Fruit fly (Drosophila melanogaster) whole organism, embryonic: ENCODE data around the gene kat80.

Experiments used
- Abd-B ChIP-seq: fragments of 200-800 bp; sonication (Bioruptor generic); optimal IDR thresholded peaks from 2 replicates; lab custom pipeline; 2018; ENCODE audit warnings: missing biosample characterization, mild to moderate bottlenecking, missing genetic modification characterization, moderate library complexity
- Atf-2 ChIP-seq: fragments of 200-800 bp; sonication (Bioruptor generic); optimal IDR thresholded peaks from 2 replicates; lab custom pipeline; 2016; ENCODE audit warnings: missing biosample characterization, missing genetic modification characterization
- Atf3 ChIP-seq: fragments of 200-800 bp; sonication (Bioruptor generic); optimal IDR thresholded peaks from 3 replicates; lab custom pipeline; 2016; ENCODE audit warnings: missing biosample characterization, missing genetic modification characterization
- BtbVII ChIP-seq: fragments of 200-800 bp; sonication (Bioruptor generic); optimal IDR thresholded peaks from 3 replicates; lab custom pipeline; 2017; ENCODE audit warnings: missing biosample characterization, mild to moderate bottlenecking, missing genetic modification characterization
- CG10366 ChIP-seq: fragments of 200-800 bp; sonication (Bioruptor generic); IDR thresholded peaks from 2 replicates; pipeline ENCODE4 v1.3.6; 2022; ENCODE audit warnings: missing biosample characterization, missing genetic modification characterization
- CG12744 ChIP-seq: fragments of 200-800 bp; sonication (Bioruptor generic); optimal IDR thresholded peaks from 2 replicates; lab custom pipeline; 2016; ENCODE audit warnings: missing biosample characterization, missing genetic modification characterization
- CG13424 ChIP-seq: fragments of 200-800 bp; sonication (Bioruptor generic); optimal IDR thresholded peaks from 2 replicates; lab custom pipeline; 2019; ENCODE audit warnings: missing biosample characterization, mild to moderate bottlenecking, missing genetic modification characterization, moderate library complexity
- CG14965 ChIP-seq: fragments of 200-800 bp; sonication (Bioruptor generic); optimal IDR thresholded peaks from 2 replicates; lab custom pipeline; 2016; ENCODE audit warnings: missing biosample characterization, missing genetic modification characterization, borderline replicate concordance
- CG1603 ChIP-seq: fragments of 200-800 bp; sonication (Bioruptor generic); optimal IDR thresholded peaks from 2 replicates; lab custom pipeline; 2019; ENCODE audit warnings: missing biosample characterization, mild to moderate bottlenecking, missing genetic modification characterization, moderate library complexity
- CG17912 ChIP-seq: fragments of 200-800 bp; sonication (Bioruptor generic); optimal IDR thresholded peaks from 2 replicates; lab custom pipeline; 2018; ENCODE audit warnings: missing biosample characterization, mild to moderate bottlenecking, missing genetic modification characterization
- CG2129 ChIP-seq: fragments of 200-800 bp; sonication (Bioruptor generic); IDR thresholded peaks from 2 replicates; pipeline ENCODE4 v1.3.6; 2022; ENCODE audit warnings: missing biosample characterization, missing genetic modification characterization; ENCODE audit not compliant: partially characterized antibody
- CG2889 ChIP-seq: fragments of 200-800 bp; sonication (Bioruptor generic); IDR thresholded peaks from 3 replicates; pipeline ENCODE4 v1.3.6; 2022; ENCODE audit warnings: missing biosample characterization, missing genetic modification characterization
- CG30403 ChIP-seq: fragments of 200-800 bp; sonication (Bioruptor generic); optimal IDR thresholded peaks from 3 replicates; lab custom pipeline; 2016; ENCODE audit warnings: missing biosample characterization, missing genetic modification characterization
- CG3847 ChIP-seq: fragments of 200-800 bp; sonication (Bioruptor generic); IDR thresholded peaks from 2 replicates; pipeline ENCODE4 v1.3.6; 2022; ENCODE audit warnings: missing biosample characterization, missing genetic modification characterization
- CG4404 ChIP-seq: fragments of 200-800 bp; sonication (Bioruptor generic); IDR thresholded peaks from 2 replicates; pipeline ENCODE4 v1.3.6; 2022; ENCODE audit warnings: missing biosample characterization, missing genetic modification characterization
- CG4854 ChIP-seq: fragments of 200-800 bp; sonication (Bioruptor generic); optimal IDR thresholded peaks from 2 replicates; lab custom pipeline; 2016; ENCODE audit warnings: missing biosample characterization, missing genetic modification characterization, inconsistent platforms
- CG6654 ChIP-seq: fragments of 200-800 bp; sonication (Bioruptor generic); optimal IDR thresholded peaks from 2 replicates; lab custom pipeline; 2017; ENCODE audit warnings: missing biosample characterization, mild to moderate bottlenecking, missing genetic modification characterization
- CG7839 ChIP-seq: fragments of 200-800 bp; sonication (Bioruptor generic); optimal IDR thresholded peaks from 3 replicates; lab custom pipeline; 2018; ENCODE audit warnings: missing biosample characterization, mild to moderate bottlenecking, missing genetic modification characterization, moderate library complexity
- D19A ChIP-seq: fragments of 200-800 bp; optimal IDR thresholded peaks from 3 replicates; lab custom pipeline; 2019; ENCODE audit warnings: missing biosample characterization, mild to moderate bottlenecking, missing genetic modification characterization, moderate library complexity
- Dref ChIP-seq: fragments of 200-800 bp; sonication (Bioruptor generic); IDR thresholded peaks from 2 replicates; pipeline ENCODE4 v1.3.6; 2022; ENCODE audit warnings: missing biosample characterization, missing genetic modification characterization
- E2f2 ChIP-seq: fragments of 200-800 bp; sonication (Bioruptor generic); IDR thresholded peaks from 2 replicates; pipeline ENCODE4 v1.3.6; 2022; ENCODE audit warnings: missing biosample characterization, missing genetic modification characterization
- Hmr ChIP-seq: fragments of 200-800 bp; sonication (Bioruptor generic); optimal IDR thresholded peaks from 3 replicates; lab custom pipeline; 2017; ENCODE audit warnings: mild to moderate bottlenecking, missing biosample characterization, missing genetic modification reagents, missing genetic modification characterization
- Hr78 ChIP-seq, 2 experiments: fragments of 200-800 bp in 1 of 2; fragments of >200 bp in 1 of 2; sonication (Bioruptor generic) in 1 of 2; optimal IDR thresholded peaks; 2 replicates each; lab custom pipeline; 2017 to 2019; ENCODE audit warnings: missing biosample characterization in 2 of 2, missing genetic modification characterization in 2 of 2, mild to moderate bottlenecking in 1 of 2, moderate library complexity in 1 of 2
- MESR4 ChIP-seq: fragments of 200-800 bp; sonication (Bioruptor generic); optimal IDR thresholded peaks from 2 replicates; lab custom pipeline; 2018; ENCODE audit warnings: missing biosample characterization, mild to moderate bottlenecking, missing genetic modification characterization, moderate library complexity
- Mrtf ChIP-seq: fragments of 200-800 bp; sonication (Bioruptor generic); IDR thresholded peaks from 3 replicates; pipeline ENCODE4 v1.3.6; 2022; ENCODE audit warnings: missing biosample characterization, missing genetic modification characterization
- NC2β ChIP-seq: fragments of 200-800 bp; sonication (Bioruptor generic); optimal IDR thresholded peaks from 2 replicates; lab custom pipeline; 2016; ENCODE audit warnings: missing biosample characterization, missing genetic modification characterization
- Ptx1 ChIP-seq: fragments of 200-800 bp; sonication (Bioruptor generic); IDR thresholded peaks from 2 replicates; pipeline ENCODE4 v1.3.6; 2022; ENCODE audit warnings: missing biosample characterization, missing genetic modification characterization
- Rfx ChIP-seq: fragments of 200-800 bp; sonication (Bioruptor generic); IDR thresholded peaks from 2 replicates; pipeline ENCODE4 v1.3.6; 2022; ENCODE audit warnings: missing biosample characterization, missing genetic modification characterization
- Tbp ChIP-seq: fragments of >200 bp; optimal IDR thresholded peaks from 2 replicates; lab custom pipeline; 2018; ENCODE audit warnings: missing biosample characterization, missing genetic modification characterization
- al ChIP-seq: fragments of 200-800 bp; sonication (Bioruptor generic); IDR thresholded peaks from 2 replicates; pipeline ENCODE4 v1.3.6; 2022; ENCODE audit warnings: missing biosample characterization, missing genetic modification characterization
- ara ChIP-seq: fragments of 200-800 bp; sonication (Bioruptor generic); IDR thresholded peaks from 2 replicates; pipeline ENCODE4 v1.3.6; 2022; ENCODE audit warnings: missing biosample characterization, missing genetic modification characterization
- chinmo ChIP-seq: fragments of 200-800 bp; sonication (Bioruptor generic); IDR thresholded peaks from 4 replicates; pipeline ENCODE4 v1.3.6; 2022; ENCODE audit warnings: missing biosample characterization, missing genetic modification characterization; ENCODE audit not compliant: partially characterized antibody
- crol ChIP-seq: fragments of 200-800 bp; sonication (Bioruptor generic); IDR thresholded peaks from 2 replicates; pipeline ENCODE4 v1.3.6; 2022; ENCODE audit warnings: missing biosample characterization, missing genetic modification characterization
- dimm ChIP-seq: fragments of 200-800 bp; sonication (Bioruptor generic); IDR thresholded peaks from 2 replicates; pipeline ENCODE4 v1.3.6; 2022; ENCODE audit warnings: missing biosample characterization, missing genetic modification characterization
- ewg ChIP-seq: fragments of 200-800 bp; sonication (Bioruptor generic); optimal IDR thresholded peaks from 3 replicates; lab custom pipeline; 2017; ENCODE audit warnings: mild to moderate bottlenecking, missing biosample characterization, missing genetic modification reagents, missing genetic modification characterization
- gcm ChIP-seq: fragments of 200-800 bp; sonication (Bioruptor generic); optimal IDR thresholded peaks from 2 replicates; lab custom pipeline; 2019; ENCODE audit warnings: missing biosample characterization, mild to moderate bottlenecking, missing genetic modification characterization, moderate library complexity
- grau ChIP-seq: fragments of 200-800 bp; optimal IDR thresholded peaks from 3 replicates; lab custom pipeline; 2019; ENCODE audit warnings: missing biosample characterization, mild to moderate bottlenecking, missing genetic modification characterization, moderate library complexity
- her ChIP-seq: fragments of 200-800 bp; sonication (Bioruptor generic); optimal IDR thresholded peaks from 2 replicates; lab custom pipeline; 2016; ENCODE audit warnings: missing biosample characterization, missing genetic modification characterization
- insv ChIP-seq, 2 experiments: fragments of 200-800 bp; sonication (Bioruptor generic); optimal IDR thresholded peaks; 3 replicates each; lab custom pipeline; 2016 to 2018; ENCODE audit warnings: missing biosample characterization in 2 of 2, missing genetic modification characterization in 2 of 2
- jigr1 ChIP-seq: fragments of 200-800 bp; sonication (Bioruptor generic); IDR thresholded peaks from 3 replicates; pipeline ENCODE4 v1.3.6; 2022; ENCODE audit warnings: missing biosample characterization, missing genetic modification characterization
- mld ChIP-seq: fragments of 200-800 bp; sonication (Bioruptor generic); IDR thresholded peaks from 3 replicates; pipeline ENCODE4 v1.3.6; 2022; ENCODE audit warnings: missing biosample characterization, missing genetic modification characterization; ENCODE audit not compliant: partially characterized antibody
- repo ChIP-seq: fragments of 200-800 bp; sonication (Bioruptor generic); optimal IDR thresholded peaks from 2 replicates; lab custom pipeline; 2016; ENCODE audit warnings: missing biosample characterization, missing genetic modification characterization
- ro ChIP-seq: fragments of 200-800 bp; sonication (Bioruptor generic); IDR thresholded peaks from 2 replicates; pipeline ENCODE4 v1.3.6; 2022; ENCODE audit warnings: missing biosample characterization, missing genetic modification characterization
- tap ChIP-seq: fragments of 200-800 bp; optimal IDR thresholded peaks from 3 replicates; lab custom pipeline; 2019; ENCODE audit warnings: missing biosample characterization, mild to moderate bottlenecking, missing genetic modification characterization, moderate library complexity
- tgo ChIP-seq: fragments of 200-800 bp; sonication (Bioruptor generic); IDR thresholded peaks from 3 replicates; pipeline ENCODE4 v1.3.6; 2022; ENCODE audit warnings: missing biosample characterization, missing genetic modification characterization
- tna ChIP-seq: fragments of 200-800 bp; sonication (Bioruptor generic); IDR thresholded peaks from 2 replicates; pipeline ENCODE4 v1.3.6; 2022; ENCODE audit warnings: missing biosample characterization, missing genetic modification characterization; ENCODE audit not compliant: partially characterized antibody
- trem ChIP-seq: fragments of 200-800 bp; optimal IDR thresholded peaks from 3 replicates; lab custom pipeline; 2019; ENCODE audit warnings: missing biosample characterization, mild to moderate bottlenecking, missing genetic modification characterization, moderate library complexity
- yki ChIP-seq: fragments of >200 bp; optimal IDR thresholded peaks from 3 replicates; lab custom pipeline; 2018
- zen2 ChIP-seq: fragments of 200-800 bp; sonication (Bioruptor generic); IDR thresholded peaks from 3 replicates; pipeline ENCODE4 v1.3.6; 2022; ENCODE audit warnings: missing biosample characterization, missing genetic modification characterization; ENCODE audit not compliant: partially characterized antibody

The kat80 gene

DNA sequence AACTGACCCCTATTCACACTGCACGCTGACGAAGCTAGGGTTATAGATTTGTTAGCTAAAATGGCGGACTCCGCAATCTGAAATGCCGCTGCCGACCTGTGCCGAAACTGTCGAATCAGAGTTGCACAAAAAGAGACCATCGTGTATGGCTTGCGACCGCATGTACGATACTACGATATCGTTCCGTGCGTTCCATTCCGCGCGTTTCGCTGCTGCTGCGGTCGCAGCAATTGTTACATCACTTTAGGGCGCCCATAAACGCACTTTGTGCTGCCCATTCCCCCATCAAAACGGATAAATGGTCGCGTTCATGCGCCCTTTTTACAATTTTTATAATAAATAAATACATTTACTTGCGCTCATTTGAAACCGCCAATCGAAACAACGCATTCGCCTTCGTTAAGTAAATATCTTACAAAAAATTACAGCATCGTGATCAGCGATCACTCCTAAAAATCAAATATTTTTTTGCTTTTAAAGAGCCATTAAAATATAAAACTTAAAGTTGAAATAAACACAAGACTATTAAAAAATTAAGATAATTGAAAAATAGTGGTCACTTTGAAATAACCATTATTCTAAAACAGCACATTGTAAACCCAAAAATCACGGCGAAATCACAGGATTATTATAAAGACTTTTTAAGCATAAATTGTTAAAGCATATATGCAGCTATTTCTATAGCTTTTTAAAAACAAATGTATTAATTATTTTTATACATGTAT, 44.4 kb upstream of the kat80 start, which contains the start of gene Cyp1 (continued):
- TF ChIP-seq Ptx1 (GFP tag; lab: Robert Waterston, UW) (0 out of 2 replicates have a peak, but pooled peaks have one; percentile 43), Abd-B (GFP tag; lab: Kevin White, UChicago) (no peak), ro (no peak), grau (peak; percentile 27), CG4404 (GFP tag; lab: Robert Waterston, UW) (0 out of 2 replicates have a peak, but pooled peaks have one; percentile 23), ewg (peak; percentile 12), CG2129 (GFP tag; lab: Robert Waterston, UW) (peak; percentile 32; the same call in 1 of the 2 replicates), CG10366 (GFP tag; lab: Robert Waterston, UW) (peak; percentile 37), repo (GFP tag; lab: Kevin White, UChicago) (peak; percentile 6), CG13424 (peak; percentile 20), tna (peak; percentile 73), Hr78 (GFP tag; optimal IDR thresholded peaks at IDR 0.05; lab: Kevin White, UChicago) (no peak), E2f2 (peak; percentile 64), al (GFP tag; lab: Robert Waterston, UW) (0 out of 2 replicates have a peak, but pooled peaks have one; percentile 26), insv (GFP tag; optimal IDR thresholded peaks at IDR 0.05; lab: Kevin White, UChicago) (no peak), D19A (tag; lab: Kevin White, UChicago) (no peak), CG12744 (GFP tag; lab: Kevin White, UChicago) (no peak), yki (lab: Kevin White, UChicago) (no peak), CG6654 (GFP tag; lab: Kevin White, UChicago) (no peak), CG3847 (GFP tag; lab: Robert Waterston, UW) (peak; percentile 58; the same call in 1 of the 2 replicates), CG2889 (GFP tag; lab: Robert Waterston, UW) (no peak; the same call in 2 of the 3 replicates), dimm (GFP tag; lab: Robert Waterston, UW) (no peak), CG1603 (tag; lab: Kevin White, UChicago) (peak; percentile 90), CG4854 (GFP tag; lab: Kevin White, UChicago) (no peak), CG30403 (peak; percentile 15), MESR4 (GFP tag; lab: Kevin White, UChicago) (peak; percentile 82), Dref (GFP tag; lab: Robert Waterston, UW) (peak; percentile 83), mld (GFP tag; lab: Robert Waterston, UW) (peak; percentile 77; the same call in 1 of the 3 replicates), gcm (GFP tag; lab: Kevin White, UChicago) (no peak), her (GFP tag; lab: Kevin White, UChicago) (peak; percentile 73), Mrtf (GFP tag; lab: Robert Waterston, UW) (no peak; the same call in 2 of the 3 replicates), Atf3 (GFP tag; lab: Kevin White, UChicago) (no peak), BtbVII (no peak), tgo (GFP tag; lab: Robert Waterston, UW) (peak; percentile 52; the same call in 2 of the 3 replicates), ara (GFP tag; lab: Robert Waterston, UW) (no peak; the same call in 1 of the 2 replicates), crol (GFP tag; lab: Robert Waterston, UW) (no peak), Hmr (GFP tag; lab: Kevin White, UChicago) (peak; percentile 56), Rfx (GFP tag; lab: Robert Waterston, UW) (peak; percentile 74), jigr1 (GFP tag; lab: Robert Waterston, UW) (0 out of 3 replicates have a peak, but pooled peaks have one; percentile 40), chinmo (GFP tag; lab: Robert Waterston, UW) (peak; percentile 87), CG14965 (GFP tag; lab: Kevin White, UChicago) (no peak), zen2 (GFP tag; lab: Robert Waterston, UW) (peak; percentile 64; the same call in 2 of the 3 replicates), tap (tag; lab: Kevin White, UChicago) (no peak), trem (tag; lab: Kevin White, UChicago) (peak; percentile 38), CG7839 (tag; lab: Kevin White, UChicago) (no peak), Atf-2 (GFP tag; lab: Kevin White, UChicago) (no peak), Tbp (GFP tag; lab: Kevin White, UChicago) (no peak), NC2β (peak; percentile 10), CG17912 (GFP tag; lab: Kevin White, UChicago) (no peak)
